Fruit fly (Drosophila melanogaster) whole organism, embryonic: ENCODE measurements around the gene Egfrap.

ENCODE experiments used
- CG10366 ChIP-seq: fragments of 200-800 bp; sonication (Bioruptor generic); IDR thresholded peaks from 2 replicates; pipeline ENCODE4 v1.3.6; 2022; ENCODE audit warnings: missing biosample characterization, missing genetic modification characterization
- CG11723 ChIP-seq: fragments of 200-800 bp; sonication (Bioruptor generic); optimal IDR thresholded peaks from 2 replicates; lab custom pipeline; 2017; ENCODE audit warnings: missing biosample characterization, mild to moderate bottlenecking, missing genetic modification characterization
- CG13296 ChIP-seq: fragments of 200-800 bp; sonication (Bioruptor generic); optimal IDR thresholded peaks from 3 replicates; lab custom pipeline; 2018; ENCODE audit warnings: missing biosample characterization, mild to moderate bottlenecking, missing genetic modification characterization
- CG14050 ChIP-seq: fragments of 200-800 bp; sonication (Bioruptor generic); IDR thresholded peaks from 3 replicates; pipeline ENCODE4 v1.3.6; 2022; ENCODE audit warnings: missing biosample characterization, missing genetic modification characterization
- CG18011 ChIP-seq: fragments of 200-800 bp; sonication (Bioruptor generic); optimal IDR thresholded peaks from 2 replicates; lab custom pipeline; 2017; ENCODE audit warnings: missing biosample characterization, missing genetic modification characterization, mild to moderate bottlenecking, moderate library complexity, missing genotype
- CG2889 ChIP-seq: fragments of 200-800 bp; sonication (Bioruptor generic); IDR thresholded peaks from 3 replicates; pipeline ENCODE4 v1.3.6; 2022; ENCODE audit warnings: missing biosample characterization, missing genetic modification characterization
- CG32532 ChIP-seq: fragments of 200-800 bp; sonication (Bioruptor generic); IDR thresholded peaks from 2 replicates; pipeline ENCODE4 v1.3.6; 2022; ENCODE audit warnings: missing biosample characterization, missing genetic modification characterization
- CG3838 ChIP-seq: fragments of 200-800 bp; sonication (Bioruptor generic); optimal IDR thresholded peaks from 3 replicates; lab custom pipeline; 2016; ENCODE audit warnings: missing biosample characterization, missing genetic modification characterization
- CG4404 ChIP-seq: fragments of 200-800 bp; sonication (Bioruptor generic); IDR thresholded peaks from 2 replicates; pipeline ENCODE4 v1.3.6; 2022; ENCODE audit warnings: missing biosample characterization, missing genetic modification characterization
- CG4424 ChIP-seq: fragments of 200-800 bp; sonication (Bioruptor generic); optimal IDR thresholded peaks from 3 replicates; lab custom pipeline; 2016; ENCODE audit warnings: missing biosample characterization, missing genetic modification characterization
- CG4707 ChIP-seq: fragments of 200-800 bp; sonication (Bioruptor generic); optimal IDR thresholded peaks from 2 replicates; lab custom pipeline; 2018; ENCODE audit warnings: missing biosample characterization, mild to moderate bottlenecking, missing genetic modification characterization, moderate library complexity
- CG6272 ChIP-seq: fragments of 200-800 bp; sonication (Bioruptor generic); IDR thresholded peaks from 2 replicates; pipeline ENCODE4 v1.3.6; 2022; ENCODE audit warnings: missing biosample characterization, missing genetic modification characterization
- CG6854 ChIP-seq: fragments of 200-800 bp; sonication (Bioruptor generic); optimal IDR thresholded peaks from 3 replicates; lab custom pipeline; 2017; ENCODE audit warnings: missing biosample characterization, mild to moderate bottlenecking, missing genetic modification characterization
- CG7372 ChIP-seq: fragments of 200-800 bp; sonication (Bioruptor generic); IDR thresholded peaks from 2 replicates; pipeline ENCODE4 v1.3.6; 2022; ENCODE audit warnings: missing biosample characterization, missing genetic modification characterization
- CG8478 ChIP-seq: fragments of >200 bp; optimal IDR thresholded peaks from 2 replicates; lab custom pipeline; 2018
- CG9609 ChIP-seq: fragments of 200-800 bp; sonication (Bioruptor generic); optimal IDR thresholded peaks from 3 replicates; lab custom pipeline; 2016; ENCODE audit warnings: missing biosample characterization, missing genetic modification characterization
- CG9797 ChIP-seq: fragments of 200-800 bp; sonication (Bioruptor generic); optimal IDR thresholded peaks from 3 replicates; lab custom pipeline; 2018; ENCODE audit warnings: missing biosample characterization, mild to moderate bottlenecking, missing genetic modification characterization
- CG9876 ChIP-seq: fragments of 200-800 bp; sonication (Bioruptor generic); optimal IDR thresholded peaks from 2 replicates; lab custom pipeline; 2016; ENCODE audit warnings: missing biosample characterization, missing genetic modification characterization
- CoRest ChIP-seq: fragments of 200-800 bp; sonication (Bioruptor generic); optimal IDR thresholded peaks from 3 replicates; lab custom pipeline; 2018; ENCODE audit warnings: missing biosample characterization, mild to moderate bottlenecking, missing genetic modification characterization, moderate library complexity
- E2f1 ChIP-seq: fragments of 200-800 bp; sonication (Bioruptor generic); IDR thresholded peaks from 2 replicates; pipeline ENCODE4 v1.3.6; 2022; ENCODE audit warnings: missing biosample characterization, missing genetic modification characterization
- Gug ChIP-seq: fragments of 200-800 bp; sonication (Bioruptor generic); IDR thresholded peaks from 4 replicates; pipeline ENCODE4 v1.3.6; 2022; ENCODE audit warnings: missing biosample characterization, missing genetic modification characterization
- HLH54F ChIP-seq: fragments of 200-800 bp; sonication (Bioruptor generic); optimal IDR thresholded peaks from 3 replicates; lab custom pipeline; 2016; ENCODE audit warnings: missing biosample characterization, missing genetic modification characterization
- HmgD ChIP-seq: fragments of 200-800 bp; sonication (Bioruptor generic); optimal IDR thresholded peaks from 3 replicates; lab custom pipeline; 2016; ENCODE audit warnings: missing biosample characterization, missing genetic modification characterization
- Pdp1 ChIP-seq, 2 experiments: fragments of 200-800 bp; sonication (Bioruptor generic); optimal IDR thresholded peaks; 3 replicates each; lab custom pipeline; 2016; ENCODE audit warnings: missing biosample characterization in 2 of 2, missing genetic modification characterization in 2 of 2, mild to moderate bottlenecking in 1 of 2, moderate library complexity in 1 of 2
- Sry-β ChIP-seq: fragments of 200-800 bp; sonication (Bioruptor generic); optimal IDR thresholded peaks from 2 replicates; lab custom pipeline; 2018; ENCODE audit warnings: missing biosample characterization, mild to moderate bottlenecking, missing genetic modification characterization, moderate library complexity
- YL-1 ChIP-seq: fragments of 200-800 bp; sonication (Bioruptor generic); optimal IDR thresholded peaks from 3 replicates; lab custom pipeline; 2017; ENCODE audit warnings: missing biosample characterization, mild to moderate bottlenecking, missing genetic modification characterization
- abd-A ChIP-seq: fragments of 200-800 bp; sonication (Bioruptor generic); optimal IDR thresholded peaks from 3 replicates; lab custom pipeline; 2019; ENCODE audit warnings: missing biosample characterization, mild to moderate bottlenecking, missing genetic modification characterization, moderate library complexity
- ac ChIP-seq: fragments of 200-800 bp; sonication (Bioruptor generic); optimal IDR thresholded peaks from 3 replicates; lab custom pipeline; 2017; ENCODE audit warnings: missing biosample characterization, mild to moderate bottlenecking, missing genetic modification characterization
- ato ChIP-seq: fragments of 200-800 bp; sonication (Bioruptor generic); IDR thresholded peaks from 2 replicates; pipeline ENCODE4 v1.3.6; 2022; ENCODE audit warnings: missing biosample characterization, missing genetic modification characterization; ENCODE audit not compliant: partially characterized antibody
- cas ChIP-seq: fragments of 200-800 bp; sonication (Bioruptor generic); IDR thresholded peaks from 2 replicates; pipeline ENCODE4 v1.3.6; 2022; ENCODE audit warnings: missing biosample characterization, missing genetic modification characterization
- dmrt11E ChIP-seq: fragments of 200-800 bp; sonication (Bioruptor generic); optimal IDR thresholded peaks from 3 replicates; lab custom pipeline; 2018; ENCODE audit warnings: missing biosample characterization, mild to moderate bottlenecking, missing genetic modification characterization, moderate library complexity
- dysf ChIP-seq: fragments of 200-800 bp; sonication (Bioruptor generic); IDR thresholded peaks from 3 replicates; pipeline ENCODE4 v1.3.6; 2022; ENCODE audit warnings: missing biosample characterization, missing genetic modification characterization
- ems ChIP-seq: fragments of 200-800 bp; sonication (Bioruptor generic); optimal IDR thresholded peaks from 3 replicates; lab custom pipeline; 2016; ENCODE audit warnings: missing biosample characterization, missing genetic modification characterization
- exex ChIP-seq: fragments of 200-800 bp; sonication (Bioruptor generic); optimal IDR thresholded peaks from 4 replicates; lab custom pipeline; 2018; ENCODE audit warnings: missing biosample characterization, mild to moderate bottlenecking, missing genetic modification characterization, moderate library complexity
- ftz-f1 ChIP-seq: fragments of 200-800 bp; sonication (Bioruptor generic); optimal IDR thresholded peaks from 2 replicates; lab custom pipeline; 2016; ENCODE audit warnings: missing biosample characterization, missing genetic modification characterization
- inv ChIP-seq: fragments of 200-800 bp; sonication (Bioruptor generic); IDR thresholded peaks from 2 replicates; pipeline ENCODE4 v1.3.6; 2022; ENCODE audit warnings: missing biosample characterization, missing genetic modification characterization; ENCODE audit not compliant: partially characterized antibody
- jigr1 ChIP-seq: fragments of 200-800 bp; sonication (Bioruptor generic); IDR thresholded peaks from 3 replicates; pipeline ENCODE4 v1.3.6; 2022; ENCODE audit warnings: missing biosample characterization, missing genetic modification characterization
- jumu ChIP-seq: fragments of 200-800 bp; sonication (Bioruptor generic); optimal IDR thresholded peaks from 3 replicates; lab custom pipeline; 2016; ENCODE audit warnings: missing biosample characterization, missing genetic modification characterization
- knrl ChIP-seq: fragments of 200-800 bp; sonication (Bioruptor generic); IDR thresholded peaks from 3 replicates; pipeline ENCODE4 v1.3.6; 2022; ENCODE audit warnings: missing biosample characterization, missing genetic modification characterization; ENCODE audit not compliant: partially characterized antibody
- lab ChIP-seq: fragments of 200-800 bp; sonication (Bioruptor generic); optimal IDR thresholded peaks from 3 replicates; lab custom pipeline; 2017; ENCODE audit warnings: missing biosample characterization, missing genetic modification characterization, mild to moderate bottlenecking, moderate library complexity, missing genetic modification reagents
- lbe ChIP-seq: fragments of 200-800 bp; sonication (Bioruptor generic); optimal IDR thresholded peaks from 2 replicates; lab custom pipeline; 2016; ENCODE audit warnings: missing biosample characterization, mild to moderate bottlenecking, missing genetic modification characterization
- mam ChIP-seq: fragments of 200-800 bp; sonication (Bioruptor generic); optimal IDR thresholded peaks from 3 replicates; lab custom pipeline; 2016; ENCODE audit warnings: missing biosample characterization, missing genetic modification characterization
- peb ChIP-seq: fragments of 200-800 bp; sonication (Bioruptor generic); IDR thresholded peaks from 2 replicates; pipeline ENCODE4 v1.3.6; 2022; ENCODE audit warnings: missing biosample characterization, missing genetic modification characterization
- pnt ChIP-seq: fragments of 200-800 bp; sonication (Bioruptor generic); optimal IDR thresholded peaks from 3 replicates; lab custom pipeline; 2016; ENCODE audit warnings: missing biosample characterization, missing genetic modification characterization
- row ChIP-seq: fragments of 200-800 bp; sonication (Bioruptor generic); IDR thresholded peaks from 3 replicates; pipeline ENCODE4 v1.3.6; 2022; ENCODE audit warnings: missing biosample characterization, missing genetic modification characterization
- sima ChIP-seq: fragments of 200-800 bp; sonication (Bioruptor generic); optimal IDR thresholded peaks from 2 replicates; lab custom pipeline; 2016; ENCODE audit warnings: missing biosample characterization, missing genetic modification characterization
- slou ChIP-seq: fragments of 200-800 bp; sonication (Bioruptor generic); optimal IDR thresholded peaks from 3 replicates; lab custom pipeline; 2016; ENCODE audit warnings: missing biosample characterization, missing genetic modification characterization
- ssp ChIP-seq: fragments of 200-800 bp; sonication (Bioruptor generic); IDR thresholded peaks from 2 replicates; pipeline ENCODE4 v1.3.6; 2022; ENCODE audit warnings: missing biosample characterization, missing genetic modification characterization
- tgo ChIP-seq: fragments of 200-800 bp; sonication (Bioruptor generic); IDR thresholded peaks from 3 replicates; pipeline ENCODE4 v1.3.6; 2022; ENCODE audit warnings: missing biosample characterization, missing genetic modification characterization
- tio ChIP-seq: fragments of 200-800 bp; sonication (Bioruptor generic); optimal IDR thresholded peaks from 2 replicates; lab custom pipeline; 2017; ENCODE audit warnings: missing biosample characterization, missing genetic modification characterization, inconsistent platforms
- trem ChIP-seq: fragments of 200-800 bp; optimal IDR thresholded peaks from 3 replicates; lab custom pipeline; 2019; ENCODE audit warnings: missing biosample characterization, mild to moderate bottlenecking, missing genetic modification characterization, moderate library complexity
- zfh1 ChIP-seq: fragments of 200-800 bp; sonication (Bioruptor generic); IDR thresholded peaks from 3 replicates; pipeline ENCODE4 v1.3.6; 2022; ENCODE audit warnings: missing biosample characterization, missing genetic modification characterization
- zfh2 ChIP-seq: fragments of 200-800 bp; sonication (Bioruptor generic); optimal IDR thresholded peaks from 2 replicates; lab custom pipeline; 2016; ENCODE audit warnings: missing biosample characterization, missing genetic modification characterization

Gene Egfrap

DNA sequence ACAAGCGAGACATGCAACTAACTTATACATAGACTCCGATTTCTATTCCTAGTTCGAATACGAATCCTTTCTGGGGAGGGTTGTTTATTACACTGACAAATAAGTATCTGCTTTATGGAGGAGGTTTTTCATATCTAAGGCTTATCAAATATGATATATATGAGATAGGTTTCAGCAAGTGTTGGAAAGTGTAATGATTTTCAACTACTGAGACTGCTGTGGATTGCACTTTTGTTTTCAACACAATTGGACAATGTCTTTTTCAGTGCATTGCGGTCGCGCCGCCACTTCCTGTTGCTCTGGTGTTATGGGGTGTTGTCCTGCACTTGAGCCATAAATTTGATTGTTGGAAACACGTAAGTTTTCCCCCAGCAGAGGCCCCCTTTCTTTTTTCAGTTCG, 37.2 kb upstream of the Egfrap start (continued):
- peak; percentile 5 to 27 for TF ChIP-seq Pdp1 (GFP tag; optimal IDR thresholded peaks at IDR 0.05; lab: Kevin White, UChicago)
- no peak for TF ChIP-seq lbe
- TF ChIP-seq CG6272 (GFP tag; lab: Robert Waterston, UW): no peak
- TF ChIP-seq tio: no peak
- no peak for TF ChIP-seq CG32532 (GFP tag; lab: Robert Waterston, UW)
- TF ChIP-seq YL-1 (GFP tag; lab: Kevin White, UChicago): no peak
- no peak for TF ChIP-seq CG13296 (GFP tag; lab: Kevin White, UChicago)
- peak; percentile 85 for TF ChIP-seq dmrt11E (tag; lab: Kevin White, UChicago)
- peak; percentile 4 for TF ChIP-seq CG4707 (GFP tag; lab: Kevin White, UChicago)
- TF ChIP-seq peb: no peak
- TF ChIP-seq CG18011 (GFP tag; lab: Kevin White, UChicago): no peak
- TF ChIP-seq zfh1: peak; percentile 81
- 0 out of 4 replicates have a peak, but pooled peaks have one; percentile 14 for TF ChIP-seq Gug
- peak; percentile 68 for TF ChIP-seq CG4424 (GFP tag; lab: Kevin White, UChicago)
- TF ChIP-seq dysf (GFP tag; lab: Robert Waterston, UW): no peak
- TF ChIP-seq CG2889: no peak
- no peak for TF ChIP-seq HLH54F (GFP tag; lab: Kevin White, UChicago)
- TF ChIP-seq E2f1: no peak
- TF ChIP-seq sima (GFP tag; lab: Kevin White, UChicago): no peak
- TF ChIP-seq jigr1 (GFP tag; lab: Robert Waterston, UW): no peak
- no peak for TF ChIP-seq abd-A (tag; lab: Kevin White, UChicago)
- peak; percentile 22 for TF ChIP-seq ems
- no peak for TF ChIP-seq mam (GFP tag; lab: Kevin White, UChicago)
- TF ChIP-seq CG14050 (GFP tag; lab: Robert Waterston, UW): no peak
- TF ChIP-seq lab (GFP tag; lab: Kevin White, UChicago): no peak
- no peak for TF ChIP-seq CG9876 (GFP tag; lab: Kevin White, UChicago)
- peak; percentile 22; the same call in 1 of the 2 replicates for TF ChIP-seq CG7372
- TF ChIP-seq pnt (GFP tag; lab: Kevin White, UChicago): peak; percentile 51
- TF ChIP-seq CG4404 (GFP tag; lab: Robert Waterston, UW): peak; percentile 69
- peak; percentile 22; the same call in 1 of the 2 replicates for TF ChIP-seq ssp (GFP tag; lab: Robert Waterston, UW)
- no peak for TF ChIP-seq cas
- TF ChIP-seq CG9797 (GFP tag; lab: Kevin White, UChicago): no peak
- no peak for TF ChIP-seq HmgD (GFP tag; lab: Kevin White, UChicago)
- TF ChIP-seq Sry-β (GFP tag; lab: Kevin White, UChicago): no peak
- TF ChIP-seq row (GFP tag; lab: Robert Waterston, UW): peak; percentile 67
- TF ChIP-seq CG6854 (GFP tag; lab: Kevin White, UChicago): no peak
- no peak for TF ChIP-seq exex (tag; lab: Kevin White, UChicago)
- peak; percentile 40 for TF ChIP-seq ac (GFP tag; lab: Kevin White, UChicago)
- no peak for TF ChIP-seq zfh2
- TF ChIP-seq ato (GFP tag; lab: Robert Waterston, UW): no peak
- no peak for TF ChIP-seq tgo (GFP tag; lab: Robert Waterston, UW)
- no peak for TF ChIP-seq knrl
- no peak for TF ChIP-seq slou (GFP tag; lab: Kevin White, UChicago)
- peak; percentile 24 for TF ChIP-seq CG9609 (GFP tag; lab: Kevin White, UChicago)
- TF ChIP-seq trem (tag; lab: Kevin White, UChicago): peak; percentile 59
- TF ChIP-seq CG8478: no peak
- no peak for TF ChIP-seq inv (GFP tag; lab: Robert Waterston, UW)
- TF ChIP-seq CG10366: 0 out of 2 replicates have a peak, but pooled peaks have one; percentile 12
- TF ChIP-seq ftz-f1 (GFP tag; lab: Kevin White, UChicago): no peak
- no peak for TF ChIP-seq CG3838 (GFP tag; lab: Kevin White, UChicago)
- TF ChIP-seq CoRest (tag; lab: Kevin White, UChicago): peak; percentile 47
- TF ChIP-seq CG11723 (GFP tag; lab: Kevin White, UChicago): no peak
- TF ChIP-seq jumu (GFP tag; lab: Kevin White, UChicago): no peak
